Worm (Caenorhabditis elegans): ENCODE data around the gene rpap-3.

The rpap-3 gene

ce11 chrIV:7791821-7792446, 13.2 kb upstream of the rpap-3 start, which contains the start of gene C33H5.13:
Gene C33H5.13 (minus strand): TSS chrIV:7792263.
- no peak for TF ChIP-seq dao-5 (tag; optimal IDR thresholded peaks at IDR 0.05)
- no peak for TF ChIP-seq W03F9.2 (tag; optimal IDR thresholded peaks at IDR 0.05)
- no peak for TF ChIP-seq him-1 (tag; optimal IDR thresholded peaks at IDR 0.05)

- TF ChIP-seq him-1 (tag; optimal IDR thresholded peaks at IDR 0.05): peak; percentile 29
- no peak for TF ChIP-seq dao-5 (tag; optimal IDR thresholded peaks at IDR 0.05)
- peak; percentile 85 for TF ChIP-seq W03F9.2 (tag; optimal IDR thresholded peaks at IDR 0.05)
These were observed 12.2 kb upstream of the rpap-3 start, which contains the start of gene rsp-6 for ce11 chrIV:7790801-7791588. Gene rsp-6 (minus strand): TSS chrIV:7791229.

- TF ChIP-seq him-1 (tag; optimal IDR thresholded peaks at IDR 0.05): no peak
- no peak for TF ChIP-seq dao-5 (tag; optimal IDR thresholded peaks at IDR 0.05)
- no peak for TF ChIP-seq W03F9.2 (tag; optimal IDR thresholded peaks at IDR 0.05)
These were observed 11.5 kb upstream of the rpap-3 start for ce11 chrIV:7790151-7790691.

ce11 chrIV:7789521-7789949, 10.8 kb upstream of the rpap-3 start, which contains the start of gene imp-3:
Gene imp-3 (minus strand): TSS chrIV:7789613.
- no peak for TF ChIP-seq him-1 (tag; optimal IDR thresholded peaks at IDR 0.05)
- no peak for TF ChIP-seq W03F9.2 (tag; optimal IDR thresholded peaks at IDR 0.05)
- TF ChIP-seq dao-5 (tag; optimal IDR thresholded peaks at IDR 0.05): no peak

ce11 chrIV:7785506-7786065, 6.8 kb upstream of the rpap-3 start, which contains the start of gene tag-322:
Gene tag-322 (minus strand): TSS chrIV:7785556.
- TF ChIP-seq dao-5 (tag; optimal IDR thresholded peaks at IDR 0.05): no peak
- peak; percentile 73 for TF ChIP-seq W03F9.2 (tag; optimal IDR thresholded peaks at IDR 0.05)
- no peak for TF ChIP-seq him-1 (tag; optimal IDR thresholded peaks at IDR 0.05)

ce11 chrIV:7783801-7784411, 5.1 kb upstream of the rpap-3 start, which contains the start of gene tag-321:
Gene tag-321 (minus strand): TSS chrIV:7783851.
- TF ChIP-seq W03F9.2 (tag; optimal IDR thresholded peaks at IDR 0.05) (no peak), dao-5 (tag; optimal IDR thresholded peaks at IDR 0.05) (no peak), him-1 (tag; optimal IDR thresholded peaks at IDR 0.05) (no peak)

ce11 chrIV:7782292-7782691, 3.5 kb upstream of the rpap-3 start, which contains the start of gene sec-10:
Gene sec-10 (minus strand): TSS chrIV:7782499.
- no peak for TF ChIP-seq him-1 (tag; optimal IDR thresholded peaks at IDR 0.05)

ce11 chrIV:7775725-7776124, 3.0 kb downstream of the rpap-3 start, which contains the start of gene swd-2.1:
Gene swd-2.1 (plus strand): TSS chrIV:7776025.
- TF ChIP-seq W03F9.2 (tag; optimal IDR thresholded peaks at IDR 0.05): no peak

ce11 chrIV:7774206-7774605, 4.6 kb downstream of the rpap-3 start, which contains the start of the genes hcf-1 and swd-2.2:
Gene hcf-1 (minus strand): TSS chrIV:7774275.
Gene swd-2.2 (plus strand): TSS chrIV:7774411.
- TF ChIP-seq W03F9.2 (tag; optimal IDR thresholded peaks at IDR 0.05) (peak; percentile 46), him-1 (tag; optimal IDR thresholded peaks at IDR 0.05) (no peak), dao-5 (tag; optimal IDR thresholded peaks at IDR 0.05) (no peak)

- TF ChIP-seq W03F9.2 (tag; optimal IDR thresholded peaks at IDR 0.05) (no peak), dao-5 (tag; optimal IDR thresholded peaks at IDR 0.05) (no peak), him-1 (tag; optimal IDR thresholded peaks at IDR 0.05) (no peak)
These were observed 8.6 kb downstream of the rpap-3 start, which contains the start of gene rdl-1 for ce11 chrIV:7770162-7770561. Gene rdl-1 (minus strand): TSS chrIV:7770262.

ce11 chrIV:7764319-7764718, 14.4 kb downstream of the rpap-3 start:
- TF ChIP-seq dao-5 (tag; optimal IDR thresholded peaks at IDR 0.05) (no peak), W03F9.2 (tag; optimal IDR thresholded peaks at IDR 0.05) (peak; percentile 37), him-1 (tag; optimal IDR thresholded peaks at IDR 0.05) (no peak)

- TF ChIP-seq W03F9.2 (tag; optimal IDR thresholded peaks at IDR 0.05): no peak
- TF ChIP-seq dao-5 (tag; optimal IDR thresholded peaks at IDR 0.05): no peak
- no peak for TF ChIP-seq him-1 (tag; optimal IDR thresholded peaks at IDR 0.05)
These were observed 15.0 kb downstream of the rpap-3 start, which contains the start of the genes C46A5.6 and C46A5.1 for ce11 chrIV:7763748-7764147. Gene C46A5.6 (minus strand): TSS chrIV:7763848. Gene C46A5.1 (plus strand): TSS chrIV:7763931.

- TF ChIP-seq him-1 (tag; optimal IDR thresholded peaks at IDR 0.05) (no peak), dao-5 (tag; optimal IDR thresholded peaks at IDR 0.05) (no peak), W03F9.2 (tag; optimal IDR thresholded peaks at IDR 0.05) (no peak)
These were observed 18.6 kb downstream of the rpap-3 start, which contains the start of gene del-7 for ce11 chrIV:7760117-7760516. Gene del-7 (plus strand): TSS chrIV:7760417.
